Fruit fly (Drosophila melanogaster) whole organism, embryonic: Measurements from ENCODE around the gene CatB.

Source experiments
- Antp ChIP-seq: fragments of 200-800 bp; sonication (Bioruptor generic); optimal IDR thresholded peaks from 3 replicates; lab custom pipeline; 2016; ENCODE audit warnings: missing biosample characterization, missing genetic modification characterization
- B-H1 ChIP-seq: fragments of 200-800 bp; sonication (Bioruptor generic); IDR thresholded peaks from 3 replicates; pipeline ENCODE4 v1.3.6; 2022; ENCODE audit warnings: missing biosample characterization, missing genetic modification characterization
- BEAF-32 ChIP-seq: fragments of 200-800 bp; sonication (Bioruptor generic); optimal IDR thresholded peaks from 3 replicates; lab custom pipeline; 2017; ENCODE audit warnings: missing biosample characterization, missing genetic modification characterization, mild to moderate bottlenecking, moderate library complexity, missing genetic modification reagents
- Blimp-1 ChIP-seq: fragments of 200-800 bp; sonication (Bioruptor generic); optimal IDR thresholded peaks from 3 replicates; lab custom pipeline; 2018; ENCODE audit warnings: missing biosample characterization, missing genetic modification characterization, mild to moderate bottlenecking, moderate library complexity, missing genetic modification reagents
- Bteb2 ChIP-seq: fragments of 200-800 bp; sonication (Bioruptor generic); optimal IDR thresholded peaks from 2 replicates; lab custom pipeline; 2016; ENCODE audit warnings: missing biosample characterization, missing genetic modification characterization
- CG11085 ChIP-seq: fragments of 200-800 bp; sonication (Bioruptor generic); IDR thresholded peaks from 2 replicates; pipeline ENCODE4 v1.3.6; 2022; ENCODE audit warnings: missing biosample characterization, missing genetic modification characterization
- CG11247 ChIP-seq: fragments of 200-800 bp; sonication (Bioruptor generic); IDR thresholded peaks from 2 replicates; pipeline ENCODE4 v1.3.6; 2022; ENCODE audit warnings: missing biosample characterization, missing genetic modification characterization
- CG11695 ChIP-seq: fragments of 200-800 bp; sonication (Bioruptor generic); IDR thresholded peaks from 3 replicates; pipeline ENCODE4 v1.3.6; 2022; ENCODE audit warnings: missing biosample characterization, missing genetic modification characterization
- CG13424 ChIP-seq: fragments of 200-800 bp; sonication (Bioruptor generic); optimal IDR thresholded peaks from 2 replicates; lab custom pipeline; 2019; ENCODE audit warnings: missing biosample characterization, mild to moderate bottlenecking, missing genetic modification characterization, moderate library complexity
- CG1603 ChIP-seq: fragments of 200-800 bp; sonication (Bioruptor generic); optimal IDR thresholded peaks from 2 replicates; lab custom pipeline; 2019; ENCODE audit warnings: missing biosample characterization, mild to moderate bottlenecking, missing genetic modification characterization, moderate library complexity
- CG16779 ChIP-seq: fragments of 200-800 bp; sonication (Bioruptor generic); IDR thresholded peaks from 2 replicates; pipeline ENCODE4 v1.3.6; 2022; ENCODE audit warnings: missing biosample characterization, missing genetic modification characterization
- CG17829 ChIP-seq: fragments of 200-800 bp; optimal IDR thresholded peaks from 2 replicates; lab custom pipeline; 2019; ENCODE audit warnings: missing biosample characterization, mild to moderate bottlenecking, missing genetic modification characterization, moderate library complexity
- CG3726 ChIP-seq: fragments of 200-800 bp; sonication (Bioruptor generic); IDR thresholded peaks from 3 replicates; pipeline ENCODE4, ENCODE4 v1.3.6; 2022; ENCODE audit warnings: missing biosample characterization, missing genetic modification characterization
- CG4617 ChIP-seq: fragments of 200-800 bp; sonication (Bioruptor generic); optimal IDR thresholded peaks from 3 replicates; lab custom pipeline; 2016; ENCODE audit warnings: missing biosample characterization, missing genetic modification characterization, borderline replicate concordance
- CG4854 ChIP-seq: fragments of 200-800 bp; sonication (Bioruptor generic); optimal IDR thresholded peaks from 2 replicates; lab custom pipeline; 2016; ENCODE audit warnings: missing biosample characterization, missing genetic modification characterization, inconsistent platforms
- CG5245 ChIP-seq: fragments of 200-800 bp; sonication (Bioruptor generic); optimal IDR thresholded peaks from 3 replicates; lab custom pipeline; 2016; ENCODE audit warnings: missing biosample characterization, missing genetic modification characterization
- CG5953 ChIP-seq: fragments of 200-800 bp; sonication (Bioruptor generic); IDR thresholded peaks from 2 replicates; pipeline ENCODE4 v1.3.6; 2022; ENCODE audit warnings: missing biosample characterization, missing genetic modification characterization
- CG7357 ChIP-seq: fragments of 200-800 bp; sonication (Bioruptor generic); IDR thresholded peaks from 3 replicates; pipeline ENCODE4 v1.3.6; 2022; ENCODE audit warnings: missing biosample characterization, missing genetic modification characterization
- CG7556 ChIP-seq: fragments of 200-800 bp; sonication (Bioruptor generic); optimal IDR thresholded peaks from 2 replicates; lab custom pipeline; 2017; ENCODE audit warnings: missing biosample characterization, mild to moderate bottlenecking, missing genetic modification characterization
- CG7963 ChIP-seq: fragments of 200-800 bp; sonication (Bioruptor generic); IDR thresholded peaks from 3 replicates; pipeline ENCODE4 v1.3.6; 2022; ENCODE audit warnings: missing biosample characterization, missing genetic modification characterization; ENCODE audit not compliant: partially characterized antibody
- CG8765 ChIP-seq: fragments of 200-800 bp; sonication (Bioruptor generic); IDR thresholded peaks from 2 replicates; pipeline ENCODE4 v1.3.6; 2022; ENCODE audit warnings: missing biosample characterization, missing genetic modification characterization
- CoRest ChIP-seq: fragments of 200-800 bp; sonication (Bioruptor generic); optimal IDR thresholded peaks from 3 replicates; lab custom pipeline; 2018; ENCODE audit warnings: missing biosample characterization, mild to moderate bottlenecking, missing genetic modification characterization, moderate library complexity
- E2f1 ChIP-seq: fragments of 200-800 bp; sonication (Bioruptor generic); IDR thresholded peaks from 2 replicates; pipeline ENCODE4 v1.3.6; 2022; ENCODE audit warnings: missing biosample characterization, missing genetic modification characterization
- HLH3B ChIP-seq: fragments of 200-800 bp; sonication (Bioruptor generic); IDR thresholded peaks from 2 replicates; pipeline ENCODE4 v1.3.6; 2022; ENCODE audit warnings: missing biosample characterization, missing genetic modification characterization
- Jarid2 ChIP-seq: fragments of 200-800 bp; sonication (Bioruptor generic); optimal IDR thresholded peaks from 3 replicates; lab custom pipeline; 2017; ENCODE audit warnings: mild to moderate bottlenecking, missing biosample characterization, missing genetic modification reagents, missing genetic modification characterization
- Kr ChIP-seq: fragments of 200-800 bp; sonication (Bioruptor generic); optimal IDR thresholded peaks from 2 replicates; lab custom pipeline; 2017; ENCODE audit warnings: missing biosample characterization, mild to moderate bottlenecking, missing genetic modification characterization
- MBD-R2 ChIP-seq: fragments of 200-800 bp; sonication (Bioruptor generic); IDR thresholded peaks from 2 replicates; pipeline ENCODE4 v1.3.6; 2022; ENCODE audit warnings: missing biosample characterization, missing genetic modification characterization
- Mad ChIP-seq: fragments of 200-800 bp; sonication (Bioruptor generic); optimal IDR thresholded peaks from 2 replicates; lab custom pipeline; 2016; ENCODE audit warnings: missing biosample characterization, missing genetic modification characterization
- Meics ChIP-seq: fragments of 200-800 bp; sonication (Bioruptor generic); optimal IDR thresholded peaks from 2 replicates; lab custom pipeline; 2017; ENCODE audit warnings: missing biosample characterization, mild to moderate bottlenecking, missing genetic modification characterization
- Pdp1 ChIP-seq, 2 experiments: fragments of 200-800 bp; sonication (Bioruptor generic); optimal IDR thresholded peaks; 3 replicates each; lab custom pipeline; 2016; ENCODE audit warnings: missing biosample characterization in 2 of 2, missing genetic modification characterization in 2 of 2, mild to moderate bottlenecking in 1 of 2, moderate library complexity in 1 of 2
- Poxn ChIP-seq: fragments of 200-800 bp; sonication (Bioruptor generic); IDR thresholded peaks from 2 replicates; pipeline ENCODE4 v1.3.6; 2022; ENCODE audit warnings: missing biosample characterization, missing genetic modification characterization
- Rfx ChIP-seq: fragments of 200-800 bp; sonication (Bioruptor generic); IDR thresholded peaks from 2 replicates; pipeline ENCODE4 v1.3.6; 2022; ENCODE audit warnings: missing biosample characterization, missing genetic modification characterization
- Tbp ChIP-seq: fragments of >200 bp; optimal IDR thresholded peaks from 2 replicates; lab custom pipeline; 2018; ENCODE audit warnings: missing biosample characterization, missing genetic modification characterization
- YL-1 ChIP-seq: fragments of 200-800 bp; sonication (Bioruptor generic); optimal IDR thresholded peaks from 3 replicates; lab custom pipeline; 2017; ENCODE audit warnings: missing biosample characterization, mild to moderate bottlenecking, missing genetic modification characterization
- aop ChIP-seq: fragments of 200-800 bp; sonication (Bioruptor generic); IDR thresholded peaks from 2 replicates; pipeline ENCODE4 v1.3.6; 2022; ENCODE audit warnings: missing biosample characterization, missing genetic modification characterization
- ato ChIP-seq: fragments of 200-800 bp; sonication (Bioruptor generic); IDR thresholded peaks from 2 replicates; pipeline ENCODE4 v1.3.6; 2022; ENCODE audit warnings: missing biosample characterization, missing genetic modification characterization; ENCODE audit not compliant: partially characterized antibody
- dan ChIP-seq: fragments of 200-800 bp; sonication (Bioruptor generic); IDR thresholded peaks from 2 replicates; pipeline ENCODE4 v1.3.6; 2022; ENCODE audit warnings: missing biosample characterization, missing genetic modification characterization
- dimm ChIP-seq: fragments of 200-800 bp; sonication (Bioruptor generic); IDR thresholded peaks from 2 replicates; pipeline ENCODE4 v1.3.6; 2022; ENCODE audit warnings: missing biosample characterization, missing genetic modification characterization
- dysf ChIP-seq: fragments of 200-800 bp; sonication (Bioruptor generic); IDR thresholded peaks from 3 replicates; pipeline ENCODE4 v1.3.6; 2022; ENCODE audit warnings: missing biosample characterization, missing genetic modification characterization
- emc ChIP-seq: fragments of 200-800 bp; sonication (Bioruptor generic); optimal IDR thresholded peaks from 2 replicates; lab custom pipeline; 2016; ENCODE audit warnings: missing biosample characterization, missing genetic modification characterization
- fd3F ChIP-seq: fragments of 200-800 bp; sonication (Bioruptor generic); optimal IDR thresholded peaks from 2 replicates; lab custom pipeline; 2018; ENCODE audit warnings: missing biosample characterization, mild to moderate bottlenecking, missing genetic modification characterization, moderate library complexity
- fru ChIP-seq: fragments of >200 bp; optimal IDR thresholded peaks from 2 replicates; lab custom pipeline; 2017
- gem ChIP-seq: fragments of 200-800 bp; sonication (Bioruptor generic); optimal IDR thresholded peaks from 2 replicates; lab custom pipeline; 2019; ENCODE audit warnings: missing biosample characterization, mild to moderate bottlenecking, missing genetic modification characterization, moderate library complexity
- gro ChIP-seq: fragments of 200-800 bp; sonication (Bioruptor generic); optimal IDR thresholded peaks from 2 replicates; lab custom pipeline; 2016; ENCODE audit warnings: missing biosample characterization, missing genetic modification characterization
- gt ChIP-seq: fragments of 200-800 bp; sonication (Bioruptor generic); IDR thresholded peaks from 2 replicates; pipeline ENCODE4 v1.3.6; 2022; ENCODE audit warnings: missing biosample characterization, missing genetic modification characterization
- h ChIP-seq: fragments of >200 bp; optimal IDR thresholded peaks from 2 replicates; lab custom pipeline; 2017
- nerfin-2 ChIP-seq: fragments of 200-800 bp; sonication (Bioruptor generic); IDR thresholded peaks from 2 replicates; pipeline ENCODE4 v1.3.6; 2022; ENCODE audit warnings: missing biosample characterization, missing genetic modification characterization; ENCODE audit not compliant: partially characterized antibody
- ro ChIP-seq: fragments of 200-800 bp; sonication (Bioruptor generic); IDR thresholded peaks from 2 replicates; pipeline ENCODE4 v1.3.6; 2022; ENCODE audit warnings: missing biosample characterization, missing genetic modification characterization
- tna ChIP-seq: fragments of 200-800 bp; sonication (Bioruptor generic); IDR thresholded peaks from 2 replicates; pipeline ENCODE4 v1.3.6; 2022; ENCODE audit warnings: missing biosample characterization, missing genetic modification characterization; ENCODE audit not compliant: partially characterized antibody
- tup ChIP-seq: fragments of 200-800 bp; sonication (Bioruptor generic); optimal IDR thresholded peaks from 2 replicates; lab custom pipeline; 2016; ENCODE audit warnings: missing biosample characterization, mild to moderate bottlenecking, missing genetic modification characterization, moderate library complexity

Gene CatB

DNA sequence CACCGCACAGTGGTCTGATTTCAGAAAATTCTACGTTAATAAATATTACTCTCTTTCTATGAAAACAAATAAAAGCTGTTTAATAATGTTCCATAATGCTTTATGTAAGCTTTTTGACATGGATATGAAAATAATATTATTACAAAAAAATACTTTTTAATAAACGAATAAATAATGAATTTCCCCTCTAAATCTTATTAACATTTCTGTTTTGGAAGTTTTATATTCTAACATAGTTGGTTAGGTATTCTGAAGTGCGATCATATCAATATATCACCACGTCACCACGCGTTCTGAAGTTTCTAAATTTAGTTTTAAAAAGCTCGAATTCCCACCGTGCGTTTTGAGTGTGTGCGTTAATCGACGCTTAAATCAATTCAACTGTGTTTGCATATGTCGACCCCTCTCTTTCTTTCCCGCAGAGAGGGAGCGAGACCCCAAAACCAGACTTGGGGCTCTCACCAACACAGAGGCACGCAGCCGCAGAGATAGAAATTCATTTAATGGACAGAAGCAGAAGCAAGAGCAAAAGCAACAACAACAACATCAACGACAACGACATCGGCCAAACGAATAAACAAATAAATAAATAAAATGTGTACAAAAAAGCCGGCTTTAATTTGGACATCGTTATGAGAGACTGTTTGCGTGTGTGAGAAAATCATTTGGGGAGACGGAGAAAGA, 13.9 kb upstream of the CatB start (continued):
- TF ChIP-seq CoRest (tag; lab: Kevin White, UChicago) (peak; percentile 96), YL-1 (GFP tag; lab: Kevin White, UChicago) (peak; percentile 57), tna (GFP tag; lab: Robert Waterston, UW) (no peak), Pdp1 (GFP tag; optimal IDR thresholded peaks at IDR 0.05; lab: Kevin White, UChicago) (peak; percentile 58 to 64), gt (no peak), CG3726 (0 out of 3 replicates have a peak, but pooled peaks have one; percentile 43), CG11247 (peak; percentile 27; the same call in 1 of the 2 replicates), CG16779 (GFP tag; lab: Robert Waterston, UW) (no peak), Tbp (no peak), CG5245 (peak; percentile 56), gro (GFP tag; lab: Kevin White, UChicago) (peak; percentile 61), Kr (GFP tag; lab: Kevin White, UChicago) (peak; percentile 55), CG4854 (peak; percentile 62), E2f1 (GFP tag; lab: Robert Waterston, UW) (peak; percentile 74), Antp (peak; percentile 31), fd3F (GFP tag; lab: Kevin White, UChicago) (peak; percentile 74), CG8765 (GFP tag; lab: Robert Waterston, UW) (no peak), emc (GFP tag; lab: Kevin White, UChicago) (no peak), CG7556 (peak; percentile 96), gem (tag; lab: Kevin White, UChicago) (peak; percentile 96), dan (no peak), Blimp-1 (peak; percentile 87), CG17829 (tag; lab: Kevin White, UChicago) (peak; percentile 93), CG13424 (tag; lab: Kevin White, UChicago) (peak; percentile 94), Rfx (GFP tag; lab: Robert Waterston, UW) (peak; percentile 75), dysf (GFP tag; lab: Robert Waterston, UW) (peak; percentile 84), CG7963 (GFP tag; lab: Robert Waterston, UW) (no peak; the same call in 2 of the 3 replicates), CG11085 (GFP tag; lab: Robert Waterston, UW) (no peak; the same call in 1 of the 2 replicates), BEAF-32 (GFP tag; lab: Kevin White, UChicago) (no peak), tup (GFP tag; lab: Kevin White, UChicago) (peak; percentile 17), HLH3B (peak; percentile 52), Mad (GFP tag; lab: Kevin White, UChicago) (peak; percentile 34), ro (GFP tag; lab: Robert Waterston, UW) (peak; percentile 38), MBD-R2 (GFP tag; lab: Robert Waterston, UW) (peak; percentile 44; the same call in 1 of the 2 replicates), Poxn (no peak), Bteb2 (peak; percentile 54), dimm (GFP tag; lab: Robert Waterston, UW) (no peak), Meics (peak; percentile 91), h (lab: Kevin White, UChicago) (no peak), B-H1 (GFP tag; lab: Robert Waterston, UW) (peak; percentile 37; the same call in 2 of the 3 replicates), aop (GFP tag; lab: Robert Waterston, UW) (no peak), CG7357 (GFP tag; lab: Robert Waterston, UW) (peak; percentile 72; the same call in 2 of the 3 replicates), CG5953 (GFP tag; lab: Robert Waterston, UW) (peak; percentile 16; the same call in 1 of the 2 replicates), CG1603 (tag; lab: Kevin White, UChicago) (peak; percentile 39), ato (no peak), nerfin-2 (GFP tag; lab: Robert Waterston, UW) (no peak), CG4617 (peak; percentile 57), Jarid2 (peak; percentile 61), fru (no peak), CG11695 (GFP tag; lab: Robert Waterston, UW) (peak; percentile 90)
